Worm (Caenorhabditis elegans) whole organism, L4 larva: ENCODE data around the gene ZK1098.12.

Experiments used
- R02D3.7 ChIP-seq: fragments of 150-350 bp; sonication (generic microtip); optimal IDR thresholded peaks from 3 replicates; lab custom pipeline; 2014; ENCODE audit warnings: missing biosample characterization, missing genetic modification characterization
- ama-1 ChIP-seq: fragments of 150-350 bp; optimal IDR thresholded peaks from 2 replicates; lab custom pipeline; 2014; ENCODE audit warnings: inconsistent platforms, mixed read lengths
- attf-4 ChIP-seq: sonication (generic microtip); optimal IDR thresholded peaks from 3 replicates; lab custom pipeline; 2017; ENCODE audit warnings: missing biosample characterization, missing genetic modification characterization
- daf-8 ChIP-seq: fragments of 200-800 bp; sonication (Bioruptor generic); IDR thresholded peaks from 2 replicates; pipeline ENCODE4 v1.3.6; 2022; ENCODE audit warnings: missing genetic modification characterization, missing compliant biosample characterization
- dmd-6 ChIP-seq: fragments of 200-800 bp; sonication (Bioruptor generic); IDR thresholded peaks from 2 replicates; pipeline ENCODE4 v1.3.6; 2022; ENCODE audit warnings: missing genetic modification reagents, missing genetic modification characterization, missing compliant biosample characterization
- dmd-8 ChIP-seq: fragments of 200-800 bp; sonication (Bioruptor generic); IDR thresholded peaks from 2 replicates; pipeline ENCODE4 v1.3.6; 2022; ENCODE audit warnings: missing genetic modification characterization, missing compliant biosample characterization
- dpl-1 ChIP-seq: fragments of 150-350 bp; optimal IDR thresholded peaks from 2 replicates; lab custom pipeline; 2014; ENCODE audit warnings: missing biosample characterization, missing genetic modification reagents, missing genetic modification characterization
- dve-1 ChIP-seq: sonication (generic microtip); optimal IDR thresholded peaks from 2 replicates; lab custom pipeline; 2017; ENCODE audit warnings: antibody characterized with exemption, mild to moderate bottlenecking, missing genetic modification characterization, missing compliant biosample characterization; ENCODE audit not compliant: insufficient read depth
- egl-43 ChIP-seq: fragments of 200-800 bp; sonication (Bioruptor generic); IDR thresholded peaks from 2 replicates; pipeline ENCODE4 v1.3.6; 2022; ENCODE audit warnings: missing genetic modification reagents, missing genetic modification characterization, missing compliant biosample characterization
- fos-1 ChIP-seq: fragments of 150-350 bp; optimal IDR thresholded peaks from 2 replicates; lab custom pipeline; 2014; ENCODE audit warnings: missing biosample characterization, missing genetic modification characterization
- hif-1 ChIP-seq, 2 experiments: sonication (generic microtip); optimal IDR thresholded peaks; 2 replicates each; lab custom pipeline; 2016 to 2017; ENCODE audit warnings: missing compliant biosample characterization in 2 of 2, missing genetic modification characterization in 2 of 2, missing genetic modification reagents in 2 of 2, missing genotype in 2 of 2, mild to moderate bottlenecking in 1 of 2
- hlh-11 ChIP-seq: fragments of 200-800 bp; sonication (Bioruptor generic); optimal IDR thresholded peaks from 2 replicates; lab custom pipeline; 2018; ENCODE audit warnings: mild to moderate bottlenecking, missing genetic modification characterization, missing compliant biosample characterization
- hlh-30 ChIP-seq: sonication (generic microtip); optimal IDR thresholded peaks from 2 replicates; lab custom pipeline; 2017; ENCODE audit warnings: antibody characterized with exemption, mild to moderate bottlenecking, missing genetic modification characterization, missing compliant biosample characterization; ENCODE audit not compliant: insufficient read depth
- jun-1 ChIP-seq: fragments of 150-350 bp; optimal IDR thresholded peaks from 2 replicates; lab custom pipeline; 2014; ENCODE audit warnings: missing biosample characterization, missing genetic modification reagents, missing genetic modification characterization
- lin-1 ChIP-seq: fragments of 200-800 bp; sonication (Bioruptor generic); IDR thresholded peaks from 2 replicates; pipeline ENCODE4 v1.3.6; 2022; ENCODE audit warnings: missing genetic modification reagents, missing genetic modification characterization, missing compliant biosample characterization
- lin-15B ChIP-seq: fragments of 150-350 bp; sonication (generic microtip); optimal IDR thresholded peaks from 3 replicates; lab custom pipeline; 2014; ENCODE audit warnings: missing biosample characterization, missing genetic modification characterization
- lin-29 ChIP-seq: fragments of 200-800 bp; sonication (Bioruptor generic); IDR thresholded peaks from 2 replicates; pipeline ENCODE4 v1.3.6; 2022; ENCODE audit warnings: missing genetic modification reagents, missing genetic modification characterization, missing compliant biosample characterization
- lin-38 ChIP-seq: fragments of 200-800 bp; sonication (Bioruptor generic); IDR thresholded peaks from 2 replicates; pipeline ENCODE4 v1.3.6; 2022; ENCODE audit warnings: missing genetic modification reagents, missing genetic modification characterization, missing compliant biosample characterization
- lin-39 ChIP-seq: fragments of 150-350 bp; optimal IDR thresholded peaks from 2 replicates; lab custom pipeline; 2014; ENCODE audit warnings: missing biosample characterization, missing genetic modification reagents, missing genetic modification characterization
- lsy-2 ChIP-seq, 2 experiments: fragments of 150-350 bp in 1 of 2; sonication (generic microtip) in 1 of 2; optimal IDR thresholded peaks; 2 replicates each; lab custom pipeline; 2014 to 2017; ENCODE audit warnings: missing biosample characterization in 2 of 2, missing genetic modification characterization in 2 of 2
- madf-5 ChIP-seq, 2 experiments: fragments of 200-800 bp; sonication (Bioruptor generic); IDR thresholded peaks; 2 replicates each; pipeline ENCODE4 v1.3.6; 2022; ENCODE audit warnings: missing compliant biosample characterization in 2 of 2, missing genetic modification characterization in 2 of 2
- madf-9 ChIP-seq: fragments of 200-800 bp; sonication (Bioruptor generic); conservative IDR thresholded peaks from 2 replicates; pipeline ENCODE4 v1.3.6; 2022; ENCODE audit warnings: missing genetic modification reagents, missing genetic modification characterization, missing compliant biosample characterization
- mdt-29 ChIP-seq: fragments of 200-800 bp; sonication (Bioruptor generic); IDR thresholded peaks from 2 replicates; pipeline ENCODE4 v1.3.6; 2022; ENCODE audit warnings: missing genetic modification reagents, missing genetic modification characterization, missing compliant biosample characterization
- mep-1 ChIP-seq: fragments of 150-350 bp; sonication (generic microtip); optimal IDR thresholded peaks from 3 replicates; lab custom pipeline; 2014; ENCODE audit warnings: missing biosample characterization, missing genetic modification characterization
- mes-2 ChIP-seq: sonication (generic microtip); optimal IDR thresholded peaks from 2 replicates; lab custom pipeline; 2016; ENCODE audit warnings: missing genotype, mild to moderate bottlenecking, missing genetic modification characterization, missing compliant biosample characterization; ENCODE audit not compliant: poor library complexity, severe bottlenecking
- nhr-10 ChIP-seq: fragments of 150-350 bp; optimal IDR thresholded peaks from 2 replicates; lab custom pipeline; 2014; ENCODE audit warnings: missing biosample characterization, missing genetic modification characterization
- nhr-42 ChIP-seq: fragments of 200-800 bp; sonication (Bioruptor generic); IDR thresholded peaks from 2 replicates; pipeline ENCODE4 v1.3.6; 2022; ENCODE audit warnings: missing genetic modification characterization, missing compliant biosample characterization
- php-3 ChIP-seq: fragments of 200-800 bp; sonication (Bioruptor generic); IDR thresholded peaks from 2 replicates; pipeline ENCODE4 v1.3.6; 2022; ENCODE audit warnings: missing genetic modification reagents, missing genetic modification characterization, missing compliant biosample characterization
- sdz-12 ChIP-seq: fragments of 200-800 bp; sonication (Bioruptor generic); optimal IDR thresholded peaks from 2 replicates; lab custom pipeline; 2018; ENCODE audit warnings: mild to moderate bottlenecking, missing genetic modification characterization, missing compliant biosample characterization
- spr-1 ChIP-seq: sonication (generic microtip); optimal IDR thresholded peaks from 2 replicates; lab custom pipeline; 2016; ENCODE audit warnings: mild to moderate bottlenecking, missing genetic modification characterization, missing compliant biosample characterization
- unc-130 ChIP-seq: sonication (generic microtip); optimal IDR thresholded peaks from 2 replicates; lab custom pipeline; 2016; ENCODE audit warnings: missing genetic modification reagents, missing genetic modification characterization, missing compliant biosample characterization
- unc-62 ChIP-seq, 3 experiments: fragments of 150-350 bp in 1 of 3; sonication (generic microtip); optimal IDR thresholded peaks in 2 of 3; peaks in 1 of 3; 1 replicate in 1 of 3; 2 replicates in 2 of 3; lab custom pipeline; 2014 to 2017; ENCODE audit warnings: missing biosample characterization in 3 of 3, missing genetic modification characterization in 3 of 3, missing genetic modification reagents in 3 of 3, missing genotype in 1 of 3
- zfp-2 ChIP-seq: sonication (generic microtip); optimal IDR thresholded peaks from 2 replicates; lab custom pipeline; 2016; ENCODE audit warnings: mild to moderate bottlenecking, missing genetic modification characterization, missing compliant biosample characterization
- zip-11 ChIP-seq: fragments of 200-800 bp; sonication (Bioruptor generic); IDR thresholded peaks from 2 replicates; pipeline ENCODE4 v1.3.6; 2022; ENCODE audit warnings: missing genetic modification characterization, missing compliant biosample characterization
- zip-2 ChIP-seq: fragments of 150-350 bp; optimal IDR thresholded peaks from 2 replicates; lab custom pipeline; 2014; ENCODE audit warnings: missing biosample characterization, missing genetic modification characterization
- ztf-7 ChIP-seq: fragments of 150-350 bp; optimal IDR thresholded peaks from 2 replicates; lab custom pipeline; 2014; ENCODE audit warnings: missing biosample characterization, missing genetic modification characterization

ZK1098.12 gene

DNA sequence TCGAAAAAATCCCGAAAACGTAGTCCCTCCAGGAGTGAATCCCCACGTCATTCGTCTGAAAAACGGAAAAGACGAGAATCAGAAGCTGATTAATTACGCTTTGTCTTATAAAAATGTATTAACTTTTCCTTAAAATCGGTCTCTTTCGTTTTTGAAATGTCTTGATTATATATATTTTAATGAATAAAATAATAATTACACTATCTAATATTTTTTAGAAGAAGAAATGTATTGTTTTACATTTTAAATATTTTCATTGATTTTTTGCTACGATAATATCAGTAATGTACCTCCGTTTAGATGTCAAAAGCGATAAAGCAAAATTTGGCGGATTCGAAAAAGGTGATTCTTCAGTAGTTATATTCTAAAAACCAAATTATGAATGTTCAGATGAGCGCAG is 19.7 kb upstream of the ZK1098.12 start, which contains the start of gene trpp-3:
Gene trpp-3, plus strand, starts transcription at position 301 of the 400 bp plus-strand sequence.
- TF ChIP-seq dmd-6 (no peak), ama-1 (lab: Kevin White, UChicago) (no peak), spr-1 (tag; lab: Kevin White, UChicago) (no peak), lin-29 (GFP tag; lab: Robert Waterston, UW) (no peak), nhr-42 (GFP tag; lab: Robert Waterston, UW) (no peak), hlh-11 (tag; lab: Kevin White, UChicago) (no peak), lin-38 (no peak), unc-130 (no peak), zip-11 (GFP tag; lab: Robert Waterston, UW) (no peak), zip-2 (tag; lab: Kevin White, UChicago) (no peak), fos-1 (tag; lab: Kevin White, UChicago) (no peak), lin-15B (tag; lab: Kevin White, UChicago) (no peak), dpl-1 (no peak), R02D3.7 (tag; lab: Kevin White, UChicago) (no peak), unc-62 (GFP tag; optimal IDR thresholded peaks at IDR 0.05 in 1 of 2; lab: Kevin White, UChicago) (no peak), unc-62 (tag; optimal IDR thresholded peaks at IDR 0.05; lab: Kevin White, UChicago) (no peak), zfp-2 (tag; lab: Kevin White, UChicago) (no peak), dve-1 (tag; lab: Kevin White, UChicago) (no peak), madf-9 (GFP tag; lab: Robert Waterston, UW) (no peak), mdt-29 (GFP tag; lab: Robert Waterston, UW) (no peak), php-3 (GFP tag; lab: Robert Waterston, UW) (no peak)

DNA sequence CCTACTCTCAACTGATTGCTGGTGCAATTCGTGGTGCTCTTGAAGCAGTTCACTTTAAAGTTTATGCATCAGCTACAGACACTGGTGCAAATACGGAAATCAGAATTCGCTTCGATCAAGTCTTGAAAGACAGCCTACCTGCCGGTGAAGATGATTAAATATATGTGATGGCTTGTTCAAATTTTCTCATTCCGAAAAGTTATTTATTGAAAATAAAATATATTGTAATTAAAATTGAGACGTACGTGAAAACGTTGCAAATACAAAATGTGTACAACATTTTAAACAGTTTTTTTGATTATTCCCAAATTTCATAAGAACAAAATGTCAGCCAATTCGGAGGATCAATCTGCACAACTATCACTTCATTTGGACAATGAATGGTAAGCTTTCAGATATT is 18.1 kb upstream of the ZK1098.12 start, which contains the start of gene ZK1098.6:
Gene ZK1098.6, plus strand, starts transcription at position 301 of the 400 bp plus-strand sequence.
- no peak for TF ChIP-seq lin-1
- no peak for TF ChIP-seq ztf-7 (tag; lab: Kevin White, UChicago)
- no peak for TF ChIP-seq attf-4 (tag; lab: Kevin White, UChicago)
- TF ChIP-seq mdt-29 (GFP tag; lab: Robert Waterston, UW), result no peak
- no peak for TF ChIP-seq madf-5 (GFP tag; IDR thresholded peaks at IDR 0.05; lab: Robert Waterston, UW)
- no peak for TF ChIP-seq sdz-12 (GFP tag; lab: Kevin White, UChicago)
- TF ChIP-seq nhr-10 (tag; lab: Kevin White, UChicago), result no peak
- TF ChIP-seq fos-1 (tag; lab: Kevin White, UChicago), result no peak
- no peak for TF ChIP-seq jun-1 (tag; lab: Kevin White, UChicago)
- TF ChIP-seq daf-8 (GFP tag; lab: Robert Waterston, UW), result no peak
- no peak for TF ChIP-seq unc-62 (GFP tag; optimal IDR thresholded peaks at IDR 0.05 in 1 of 2; lab: Kevin White, UChicago)
- no peak for TF ChIP-seq unc-62 (tag; optimal IDR thresholded peaks at IDR 0.05; lab: Kevin White, UChicago)
- no peak for TF ChIP-seq R02D3.7 (tag; lab: Kevin White, UChicago)
- no peak for TF ChIP-seq dmd-8
- TF ChIP-seq lin-38, result no peak

DNA sequence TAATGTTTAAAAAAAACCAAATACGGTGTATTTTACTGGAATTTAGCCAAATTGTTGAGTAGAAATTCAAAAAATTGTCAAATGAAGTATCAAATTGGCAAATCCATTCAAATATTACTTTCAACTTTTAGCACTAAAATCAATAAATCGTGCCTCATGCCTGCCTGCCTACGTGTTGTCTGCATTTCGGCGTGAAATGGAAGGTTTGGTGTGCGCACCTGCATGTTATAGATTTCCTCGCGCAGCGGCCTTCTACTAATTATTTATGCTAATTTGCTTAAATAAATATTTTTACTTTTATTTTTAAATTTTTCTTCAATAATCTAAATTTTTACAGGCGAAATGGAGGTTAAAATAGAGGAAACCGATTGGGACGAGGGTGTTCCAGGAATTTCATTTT is 16.1 kb upstream of the ZK1098.12 start, which contains the start of gene ZK1098.2:
Gene ZK1098.2, plus strand, starts transcription at position 336 of the 400 bp plus-strand sequence.
- peak in 1 of 2 experiments; percentile 50 for TF ChIP-seq hif-1 (tag; optimal IDR thresholded peaks at IDR 0.05; lab: Kevin White, UChicago)
- peak; percentile 68 for TF ChIP-seq hlh-30 (tag; lab: Kevin White, UChicago)
- peak; percentile 51 for TF ChIP-seq mes-2
- TF ChIP-seq dpl-1, result peak; percentile 37
- peak in 1 of 2 experiments; percentile 62 for TF ChIP-seq lsy-2 (tag; optimal IDR thresholded peaks at IDR 0.05; lab: Kevin White, UChicago)
- TF ChIP-seq egl-43 (GFP tag; lab: Robert Waterston, UW), result no peak
- TF ChIP-seq lin-39 (tag; lab: Kevin White, UChicago), result no peak
- TF ChIP-seq lin-38, result peak; percentile 51
- peak; percentile 18 for TF ChIP-seq dve-1 (tag; lab: Kevin White, UChicago)
- peak; percentile 11 for TF ChIP-seq mep-1 (tag; lab: Kevin White, UChicago)
